Fruit fly (Drosophila melanogaster) whole organism, embryonic: ENCODE measurements around the gene glob3.

Experiments
- Ada2b ChIP-seq: fragments of 200-800 bp; sonication (Bioruptor generic); IDR thresholded peaks from 2 replicates; pipeline ENCODE4 v1.3.6; 2022; ENCODE audit warnings: missing biosample characterization, missing genetic modification characterization
- Aef1 ChIP-seq: fragments of 200-800 bp; sonication (Bioruptor generic); IDR thresholded peaks from 3 replicates; pipeline ENCODE4 v1.3.6; 2022; ENCODE audit warnings: missing biosample characterization, missing genetic modification characterization
- Bgb ChIP-seq: fragments of 200-800 bp; sonication (Bioruptor generic); IDR thresholded peaks from 2 replicates; pipeline ENCODE4 v1.3.6; 2022; ENCODE audit warnings: missing biosample characterization, missing genetic modification characterization; ENCODE audit not compliant: partially characterized antibody
- CG10543 ChIP-seq: fragments of 200-800 bp; sonication (Bioruptor generic); optimal IDR thresholded peaks from 3 replicates; lab custom pipeline; 2017; ENCODE audit warnings: missing biosample characterization, mild to moderate bottlenecking, missing genetic modification characterization, moderate library complexity
- CG11085 ChIP-seq: fragments of 200-800 bp; sonication (Bioruptor generic); IDR thresholded peaks from 2 replicates; pipeline ENCODE4 v1.3.6; 2022; ENCODE audit warnings: missing biosample characterization, missing genetic modification characterization
- CG13296 ChIP-seq: fragments of 200-800 bp; sonication (Bioruptor generic); optimal IDR thresholded peaks from 3 replicates; lab custom pipeline; 2018; ENCODE audit warnings: missing biosample characterization, mild to moderate bottlenecking, missing genetic modification characterization
- CG13424 ChIP-seq: fragments of 200-800 bp; sonication (Bioruptor generic); optimal IDR thresholded peaks from 2 replicates; lab custom pipeline; 2019; ENCODE audit warnings: missing biosample characterization, mild to moderate bottlenecking, missing genetic modification characterization, moderate library complexity
- CG16815 ChIP-seq: fragments of 200-800 bp; sonication (Bioruptor generic); optimal IDR thresholded peaks from 3 replicates; lab custom pipeline; 2017; ENCODE audit warnings: missing biosample characterization, mild to moderate bottlenecking, missing genetic modification characterization
- CG17912 ChIP-seq: fragments of 200-800 bp; sonication (Bioruptor generic); optimal IDR thresholded peaks from 2 replicates; lab custom pipeline; 2018; ENCODE audit warnings: missing biosample characterization, mild to moderate bottlenecking, missing genetic modification characterization
- CG3407 ChIP-seq: fragments of 200-800 bp; sonication (Bioruptor generic); optimal IDR thresholded peaks from 2 replicates; lab custom pipeline; 2018; ENCODE audit warnings: missing biosample characterization, mild to moderate bottlenecking, missing genetic modification characterization
- CG7271 ChIP-seq: fragments of 200-800 bp; sonication (Bioruptor generic); optimal IDR thresholded peaks from 2 replicates; lab custom pipeline; 2018; ENCODE audit warnings: missing biosample characterization, mild to moderate bottlenecking, missing genetic modification characterization, moderate library complexity
- CG7556 ChIP-seq: fragments of 200-800 bp; sonication (Bioruptor generic); optimal IDR thresholded peaks from 2 replicates; lab custom pipeline; 2017; ENCODE audit warnings: missing biosample characterization, mild to moderate bottlenecking, missing genetic modification characterization
- CG7786 ChIP-seq: fragments of 200-800 bp; sonication (Bioruptor generic); optimal IDR thresholded peaks from 2 replicates; lab custom pipeline; 2016; ENCODE audit warnings: missing biosample characterization, missing genetic modification characterization
- CG8944 ChIP-seq: fragments of 200-800 bp; sonication (Bioruptor generic); optimal IDR thresholded peaks from 3 replicates; lab custom pipeline; 2016; ENCODE audit warnings: missing biosample characterization, missing genetic modification characterization
- CG9215 ChIP-seq: fragments of 200-800 bp; sonication (Bioruptor generic); IDR thresholded peaks from 2 replicates; pipeline ENCODE4 v1.3.6; 2022; ENCODE audit warnings: missing biosample characterization, missing genetic modification characterization
- Camta ChIP-seq: fragments of 200-800 bp; sonication (Bioruptor generic); optimal IDR thresholded peaks from 2 replicates; lab custom pipeline; 2016; ENCODE audit warnings: missing biosample characterization, missing genetic modification characterization
- CrebB ChIP-seq: fragments of 200-800 bp; sonication (Bioruptor generic); optimal IDR thresholded peaks from 3 replicates; lab custom pipeline; 2018; ENCODE audit warnings: missing biosample characterization, mild to moderate bottlenecking, missing genetic modification characterization
- Dek ChIP-seq: fragments of 200-800 bp; sonication (Bioruptor generic); optimal IDR thresholded peaks from 3 replicates; lab custom pipeline; 2019; ENCODE audit warnings: missing biosample characterization, mild to moderate bottlenecking, missing genetic modification characterization, moderate library complexity
- Doc3 ChIP-seq: fragments of 200-800 bp; sonication (Bioruptor generic); IDR thresholded peaks from 3 replicates; pipeline ENCODE4 v1.3.6; 2022; ENCODE audit warnings: missing biosample characterization, missing genetic modification characterization; ENCODE audit not compliant: partially characterized antibody
- Dp ChIP-seq: fragments of 200-800 bp; sonication (Bioruptor generic); optimal IDR thresholded peaks from 2 replicates; lab custom pipeline; 2018; ENCODE audit warnings: missing biosample characterization, mild to moderate bottlenecking, missing genetic modification characterization, moderate library complexity
- Hey ChIP-seq: fragments of 200-800 bp; sonication (Bioruptor generic); optimal IDR thresholded peaks from 3 replicates; lab custom pipeline; 2018; ENCODE audit warnings: missing biosample characterization, mild to moderate bottlenecking, missing genetic modification characterization
- Hr78 ChIP-seq, 2 experiments: fragments of 200-800 bp in 1 of 2; fragments of >200 bp in 1 of 2; sonication (Bioruptor generic) in 1 of 2; optimal IDR thresholded peaks; 2 replicates each; lab custom pipeline; 2017 to 2019; ENCODE audit warnings: missing biosample characterization in 2 of 2, missing genetic modification characterization in 2 of 2, mild to moderate bottlenecking in 1 of 2, moderate library complexity in 1 of 2
- NFAT ChIP-seq: fragments of 200-800 bp; sonication (Bioruptor generic); IDR thresholded peaks from 2 replicates; pipeline ENCODE4 v1.3.6; 2022; ENCODE audit warnings: missing biosample characterization, missing genetic modification characterization
- Oaz ChIP-seq: fragments of 200-800 bp; sonication (Bioruptor generic); IDR thresholded peaks from 2 replicates; pipeline ENCODE4 v1.3.6; 2022; ENCODE audit warnings: missing biosample characterization, missing genetic modification characterization
- Optix ChIP-seq: fragments of 200-800 bp; sonication (Bioruptor generic); IDR thresholded peaks from 3 replicates; pipeline ENCODE4 v1.3.6; 2022; ENCODE audit warnings: missing biosample characterization, missing genetic modification characterization
- Trl ChIP-seq, 3 experiments: fragments of >200 bp in 2 of 3; fragments of 200-800 bp in 1 of 3; sonication (Bioruptor generic) in 1 of 3; optimal IDR thresholded peaks; 2 replicates in 1 of 3; 3 replicates in 2 of 3; lab custom pipeline; 2016 to 2017; ENCODE audit warnings: missing biosample characterization in 1 of 3, missing genetic modification characterization in 1 of 3
- ac ChIP-seq: fragments of 200-800 bp; sonication (Bioruptor generic); optimal IDR thresholded peaks from 3 replicates; lab custom pipeline; 2017; ENCODE audit warnings: missing biosample characterization, mild to moderate bottlenecking, missing genetic modification characterization
- bsh ChIP-seq, 2 experiments: fragments of 200-800 bp; sonication (Bioruptor generic); optimal IDR thresholded peaks; 2 replicates each; lab custom pipeline; 2017 to 2018; ENCODE audit warnings: mild to moderate bottlenecking in 2 of 2, missing biosample characterization in 2 of 2, missing genetic modification characterization in 2 of 2, moderate library complexity in 1 of 2
- cas ChIP-seq: fragments of 200-800 bp; sonication (Bioruptor generic); IDR thresholded peaks from 2 replicates; pipeline ENCODE4 v1.3.6; 2022; ENCODE audit warnings: missing biosample characterization, missing genetic modification characterization
- da ChIP-seq: fragments of 200-800 bp; sonication (Bioruptor generic); optimal IDR thresholded peaks from 2 replicates; lab custom pipeline; 2016; ENCODE audit warnings: missing biosample characterization, missing genetic modification characterization
- en ChIP-seq: fragments of 200-800 bp; sonication (Bioruptor generic); optimal IDR thresholded peaks from 2 replicates; lab custom pipeline; 2016; ENCODE audit warnings: missing biosample characterization, missing genetic modification characterization
- gfzf ChIP-seq: fragments of 200-800 bp; sonication (Bioruptor generic); optimal IDR thresholded peaks from 2 replicates; lab custom pipeline; 2016; ENCODE audit warnings: missing biosample characterization, mild to moderate bottlenecking, missing genetic modification characterization, moderate library complexity
- h ChIP-seq: fragments of >200 bp; optimal IDR thresholded peaks from 2 replicates; lab custom pipeline; 2017
- hbn ChIP-seq: fragments of 200-800 bp; sonication (Bioruptor generic); IDR thresholded peaks from 2 replicates; pipeline ENCODE4 v1.3.6; 2022; ENCODE audit warnings: missing biosample characterization, missing genetic modification characterization; ENCODE audit not compliant: partially characterized antibody
- hth ChIP-seq: fragments of >200 bp; optimal IDR thresholded peaks from 2 replicates; lab custom pipeline; 2017; ENCODE audit warnings: inconsistent platforms
- ind ChIP-seq: fragments of 200-800 bp; sonication (Bioruptor generic); optimal IDR thresholded peaks from 3 replicates; lab custom pipeline; 2016; ENCODE audit warnings: missing biosample characterization, missing genetic modification characterization
- inv ChIP-seq: fragments of 200-800 bp; sonication (Bioruptor generic); IDR thresholded peaks from 2 replicates; pipeline ENCODE4 v1.3.6; 2022; ENCODE audit warnings: missing biosample characterization, missing genetic modification characterization; ENCODE audit not compliant: partially characterized antibody
- mirr ChIP-seq: fragments of 200-800 bp; sonication (Bioruptor generic); optimal IDR thresholded peaks from 3 replicates; lab custom pipeline; 2018; ENCODE audit warnings: missing biosample characterization, mild to moderate bottlenecking, missing genetic modification characterization
- otp ChIP-seq: fragments of 200-800 bp; sonication (Bioruptor generic); IDR thresholded peaks from 3 replicates; pipeline ENCODE4, ENCODE4 v1.3.6; 2022; ENCODE audit warnings: missing biosample characterization, missing genetic modification characterization
- p53 ChIP-seq: fragments of 200-800 bp; sonication (Bioruptor generic); optimal IDR thresholded peaks from 2 replicates; lab custom pipeline; 2016; ENCODE audit warnings: missing biosample characterization, missing genetic modification characterization
- repo ChIP-seq: fragments of 200-800 bp; sonication (Bioruptor generic); optimal IDR thresholded peaks from 2 replicates; lab custom pipeline; 2016; ENCODE audit warnings: missing biosample characterization, missing genetic modification characterization
- ro ChIP-seq: fragments of 200-800 bp; sonication (Bioruptor generic); IDR thresholded peaks from 2 replicates; pipeline ENCODE4 v1.3.6; 2022; ENCODE audit warnings: missing biosample characterization, missing genetic modification characterization
- row ChIP-seq: fragments of 200-800 bp; sonication (Bioruptor generic); IDR thresholded peaks from 3 replicates; pipeline ENCODE4 v1.3.6; 2022; ENCODE audit warnings: missing biosample characterization, missing genetic modification characterization
- sens ChIP-seq: fragments of 200-800 bp; sonication (Bioruptor generic); peaks from one replicate; lab custom pipeline; 2016; ENCODE audit warnings: missing biosample characterization, missing genetic modification characterization
- sim ChIP-seq: fragments of 200-800 bp; sonication (Bioruptor generic); IDR thresholded peaks from 2 replicates; pipeline ENCODE4 v1.3.6; 2022; ENCODE audit warnings: missing biosample characterization, missing genetic modification characterization
- so ChIP-seq: fragments of 200-800 bp; sonication (Bioruptor generic); IDR thresholded peaks from 3 replicates; pipeline ENCODE4 v1.3.6; 2022; ENCODE audit warnings: missing biosample characterization, missing genetic modification characterization
- tna ChIP-seq: fragments of 200-800 bp; sonication (Bioruptor generic); IDR thresholded peaks from 2 replicates; pipeline ENCODE4 v1.3.6; 2022; ENCODE audit warnings: missing biosample characterization, missing genetic modification characterization; ENCODE audit not compliant: partially characterized antibody
- trem ChIP-seq: fragments of 200-800 bp; optimal IDR thresholded peaks from 3 replicates; lab custom pipeline; 2019; ENCODE audit warnings: missing biosample characterization, mild to moderate bottlenecking, missing genetic modification characterization, moderate library complexity
- tup ChIP-seq: fragments of 200-800 bp; sonication (Bioruptor generic); optimal IDR thresholded peaks from 2 replicates; lab custom pipeline; 2016; ENCODE audit warnings: missing biosample characterization, mild to moderate bottlenecking, missing genetic modification characterization, moderate library complexity
- vfl ChIP-seq: fragments of 200-800 bp; sonication (Bioruptor generic); optimal IDR thresholded peaks from 2 replicates; lab custom pipeline; 2016; ENCODE audit warnings: missing biosample characterization, missing genetic modification characterization

Gene glob3

DNA sequence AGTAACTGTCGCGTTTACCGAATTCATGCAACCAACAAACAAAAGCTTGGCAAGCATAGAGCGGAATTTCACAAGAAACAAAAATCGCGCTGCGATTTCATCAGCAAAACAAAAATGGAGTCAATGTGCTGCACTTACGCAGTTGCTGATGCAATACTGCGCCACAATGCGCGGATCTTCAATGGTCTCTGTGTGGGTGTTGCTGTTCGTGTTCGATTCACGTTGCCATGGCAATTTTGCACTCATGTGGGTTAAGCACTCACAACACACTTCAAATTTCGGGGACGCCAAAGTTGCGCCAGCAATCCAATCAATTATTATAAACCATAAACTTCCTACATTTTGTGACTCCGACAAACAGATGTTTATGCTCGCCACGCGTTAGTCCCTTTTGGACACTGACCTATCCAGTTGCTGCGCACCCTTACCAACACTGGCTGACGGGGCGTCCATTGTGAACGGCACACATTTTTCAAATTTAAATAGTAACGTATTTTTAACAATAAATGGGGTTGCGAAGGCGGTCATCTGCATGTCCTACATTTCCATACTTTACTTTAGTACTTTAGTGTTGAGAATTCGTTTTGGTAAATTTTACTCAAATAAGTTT, 32.3 kb downstream of the glob3 start, which contains the start of gene CG2017 (continued):
- peak; percentile 67 for TF ChIP-seq p53 (GFP tag; lab: Kevin White, UChicago)
- peak; percentile 18 for TF ChIP-seq CG10543 (GFP tag; lab: Kevin White, UChicago)
- TF ChIP-seq Dp (GFP tag; lab: Kevin White, UChicago) = peak; percentile 82
- no peak for TF ChIP-seq CG16815 (GFP tag; lab: Kevin White, UChicago)
- TF ChIP-seq CG7556 = no peak
- TF ChIP-seq Aef1 = no peak
- TF ChIP-seq vfl (GFP tag; lab: Kevin White, UChicago) = peak; percentile 75
- no peak for TF ChIP-seq en (GFP tag; lab: Kevin White, UChicago)
- no peak for TF ChIP-seq Trl (optimal IDR thresholded peaks at IDR 0.05; lab: Kevin White, UChicago)
- peak; percentile 12 for TF ChIP-seq Trl (GFP tag; optimal IDR thresholded peaks at IDR 0.05; lab: Kevin White, UChicago)
- peak; percentile 57 for TF ChIP-seq CG17912 (GFP tag; lab: Kevin White, UChicago)
- TF ChIP-seq ind (GFP tag; lab: Kevin White, UChicago) = peak; percentile 25
- TF ChIP-seq da (GFP tag; lab: Kevin White, UChicago) = peak; percentile 66
- TF ChIP-seq CG8944 (GFP tag; lab: Kevin White, UChicago) = peak; percentile 26
- TF ChIP-seq sim (GFP tag; lab: Robert Waterston, UW) = no peak
- peak; percentile 49; the same call in 1 of the 2 replicates for TF ChIP-seq Bgb (GFP tag; lab: Robert Waterston, UW)
- TF ChIP-seq CrebB (tag; lab: Kevin White, UChicago) = peak; percentile 32
- no peak for TF ChIP-seq inv
- peak; percentile 92 for TF ChIP-seq gfzf (GFP tag; lab: Kevin White, UChicago)
- no peak for TF ChIP-seq CG13296 (GFP tag; lab: Kevin White, UChicago)
- peak; percentile 76 for TF ChIP-seq trem (tag; lab: Kevin White, UChicago)
- no peak for TF ChIP-seq ro (GFP tag; lab: Robert Waterston, UW)
- peak; percentile 19 for TF ChIP-seq Camta (GFP tag; lab: Kevin White, UChicago)
- TF ChIP-seq h (lab: Kevin White, UChicago) = no peak
- no peak for TF ChIP-seq CG7271
- TF ChIP-seq CG11085 = no peak; the same call in 1 of the 2 replicates
- 0 out of 2 replicates have a peak, but pooled peaks have one; percentile 6 for TF ChIP-seq CG9215 (GFP tag; lab: Robert Waterston, UW)
- TF ChIP-seq mirr (GFP tag; lab: Kevin White, UChicago) = peak; percentile 42
- TF ChIP-seq Optix (GFP tag; lab: Robert Waterston, UW) = no peak
- peak; percentile 65; the same call in 1 of the 2 replicates for TF ChIP-seq NFAT
- no peak for TF ChIP-seq Ada2b (GFP tag; lab: Robert Waterston, UW)
- TF ChIP-seq otp (GFP tag; lab: Robert Waterston, UW) = no peak
- TF ChIP-seq sens (GFP tag; lab: Kevin White, UChicago) = peak; percentile 82
- TF ChIP-seq CG3407 (GFP tag; lab: Kevin White, UChicago) = no peak
- peak; percentile 36; the same call in 1 of the 3 replicates for TF ChIP-seq row (GFP tag; lab: Robert Waterston, UW)
- TF ChIP-seq Hr78 (GFP tag; optimal IDR thresholded peaks at IDR 0.05; lab: Kevin White, UChicago) = no peak
- no peak for TF ChIP-seq cas (GFP tag; lab: Robert Waterston, UW)
- TF ChIP-seq so = no peak
- TF ChIP-seq ac (GFP tag; lab: Kevin White, UChicago) = no peak
- peak; percentile 33 for TF ChIP-seq repo
- TF ChIP-seq CG7786 (GFP tag; lab: Kevin White, UChicago) = peak; percentile 45
- TF ChIP-seq hth (lab: Kevin White, UChicago) = no peak
- no peak for TF ChIP-seq tup (GFP tag; lab: Kevin White, UChicago)
- no peak for TF ChIP-seq Oaz (GFP tag; lab: Robert Waterston, UW)
- TF ChIP-seq tna (GFP tag; lab: Robert Waterston, UW) = no peak
- TF ChIP-seq Dek (tag; lab: Kevin White, UChicago) = no peak
- TF ChIP-seq Doc3 (GFP tag; lab: Robert Waterston, UW) = no peak
- no peak for TF ChIP-seq bsh (GFP tag; optimal IDR thresholded peaks at IDR 0.05; lab: Kevin White, UChicago)
- no peak for TF ChIP-seq hbn (GFP tag; lab: Robert Waterston, UW)
- TF ChIP-seq CG13424 (tag; lab: Kevin White, UChicago) = no peak
- TF ChIP-seq Hey (tag; lab: Kevin White, UChicago) = no peak
